Worm (Caenorhabditis elegans) whole organism, midembryonic: ENCODE measurements around the gene F44A2.7.

Experiments
- T22C8.4 ChIP-seq: fragments of 200-800 bp; sonication (Bioruptor generic); IDR thresholded peaks from 2 replicates; pipeline ENCODE4 v1.3.6; 2022; ENCODE audit warnings: missing genetic modification characterization, missing compliant biosample characterization
- cog-1 ChIP-seq: sonication (generic microtip); optimal IDR thresholded peaks from 2 replicates; lab custom pipeline; 2016; ENCODE audit warnings: missing genetic modification characterization, missing compliant biosample characterization
- flt-1 ChIP-seq: fragments of 200-800 bp; sonication (Bioruptor generic); IDR thresholded peaks from 2 replicates; pipeline ENCODE4 v1.3.6; 2022; ENCODE audit warnings: missing genetic modification characterization, missing compliant biosample characterization
- klf-2 ChIP-seq: fragments of 200-800 bp; sonication (Bioruptor generic); conservative IDR thresholded peaks from 2 replicates; pipeline ENCODE4 v1.3.6; 2022; ENCODE audit warnings: missing genetic modification reagents, missing genetic modification characterization, missing compliant biosample characterization
- med-1 ChIP-seq: sonication (generic microtip); optimal IDR thresholded peaks from 2 replicates; lab custom pipeline; 2017; ENCODE audit warnings: missing genetic modification characterization, mild to moderate bottlenecking, missing compliant biosample characterization, antibody characterized with exemption, missing genetic modification reagents; ENCODE audit not compliant: insufficient read depth
- ref-1 ChIP-seq: fragments of 200-800 bp; sonication (Bioruptor generic); conservative IDR thresholded peaks from 2 replicates; pipeline ENCODE4 v1.3.6; 2022; ENCODE audit warnings: missing genetic modification reagents, missing genetic modification characterization, missing compliant biosample characterization
- tab-1 ChIP-seq: fragments of 200-800 bp; sonication (Bioruptor generic); IDR thresholded peaks from 2 replicates; pipeline ENCODE4 v1.3.6; 2022; ENCODE audit warnings: missing genetic modification characterization, missing compliant biosample characterization
- ztf-23 ChIP-seq: fragments of 200-800 bp; sonication (Bioruptor generic); IDR thresholded peaks from 2 replicates; pipeline ENCODE4 v1.3.6; 2022; ENCODE audit warnings: missing genetic modification reagents, missing genetic modification characterization, missing compliant biosample characterization
- ztf-29 ChIP-seq: fragments of 200-800 bp; sonication (Bioruptor generic); IDR thresholded peaks from 2 replicates; pipeline ENCODE4 v1.3.6; 2022; ENCODE audit warnings: missing genetic modification reagents, missing genetic modification characterization, missing compliant biosample characterization

F44A2.7 gene

DNA sequence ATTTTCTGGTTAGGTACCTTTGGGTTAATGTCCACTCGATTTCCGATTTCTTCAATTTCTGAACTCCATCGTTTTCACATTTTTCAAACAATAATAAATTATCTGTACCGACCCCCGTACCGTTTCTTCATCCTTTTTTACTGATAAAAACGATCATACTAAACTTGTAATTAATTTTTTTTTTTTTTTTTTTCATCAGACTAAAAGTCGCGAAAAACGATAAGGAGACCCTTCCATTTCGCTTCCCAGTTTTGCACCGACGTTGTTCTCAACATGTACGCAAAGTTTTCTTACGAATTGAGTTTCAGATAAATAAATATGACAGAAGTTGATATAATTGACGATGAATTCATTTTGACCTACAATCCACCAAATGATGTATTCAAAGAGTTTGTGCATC lies at the start of gene F44A2.7:
TSS of gene F44A2.7 (plus strand) at position 301 of the 400 bp plus-strand sequence.
- no peak for TF ChIP-seq tab-1 (GFP tag; lab: Robert Waterston, UW)
- no peak for TF ChIP-seq ztf-23 (GFP tag; lab: Robert Waterston, UW)
- no peak for TF ChIP-seq T22C8.4 (GFP tag; lab: Robert Waterston, UW)
- TF ChIP-seq cog-1 (tag; lab: Kevin White, UChicago) = no peak
- no peak for TF ChIP-seq ztf-29
- no peak for TF ChIP-seq med-1 (GFP tag; lab: Kevin White, UChicago)
- TF ChIP-seq flt-1 = no peak
- no peak for TF ChIP-seq klf-2 (GFP tag; lab: Robert Waterston, UW)
- no peak for TF ChIP-seq ref-1 (GFP tag; lab: Robert Waterston, UW)

DNA sequence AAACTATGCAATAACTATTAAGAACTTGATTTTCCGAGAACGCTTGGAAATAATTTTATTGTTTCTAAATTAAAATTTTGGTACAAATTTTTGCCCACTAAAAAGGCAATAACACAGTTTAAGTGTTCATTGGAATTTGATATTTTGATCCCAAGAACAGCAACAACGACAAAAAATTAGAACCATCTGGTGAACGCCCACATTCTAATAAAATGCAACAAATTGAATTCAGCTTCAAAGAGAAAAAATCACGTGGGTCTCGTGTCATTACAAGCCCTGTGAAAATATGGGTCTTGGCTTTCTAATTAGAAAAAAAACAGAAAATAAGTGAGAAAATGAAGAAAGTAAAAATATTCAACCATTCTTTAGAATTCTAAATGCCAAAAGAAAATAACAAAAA lies 49.5 kb upstream of the F44A2.7 start:
- TF ChIP-seq flt-1 (no peak), ztf-23 (GFP tag; lab: Robert Waterston, UW) (no peak), T22C8.4 (GFP tag; lab: Robert Waterston, UW) (no peak), tab-1 (GFP tag; lab: Robert Waterston, UW) (no peak), med-1 (GFP tag; lab: Kevin White, UChicago) (no peak), klf-2 (GFP tag; lab: Robert Waterston, UW) (no peak), ztf-29 (no peak), cog-1 (tag; lab: Kevin White, UChicago) (no peak), ref-1 (GFP tag; lab: Robert Waterston, UW) (no peak)

DNA sequence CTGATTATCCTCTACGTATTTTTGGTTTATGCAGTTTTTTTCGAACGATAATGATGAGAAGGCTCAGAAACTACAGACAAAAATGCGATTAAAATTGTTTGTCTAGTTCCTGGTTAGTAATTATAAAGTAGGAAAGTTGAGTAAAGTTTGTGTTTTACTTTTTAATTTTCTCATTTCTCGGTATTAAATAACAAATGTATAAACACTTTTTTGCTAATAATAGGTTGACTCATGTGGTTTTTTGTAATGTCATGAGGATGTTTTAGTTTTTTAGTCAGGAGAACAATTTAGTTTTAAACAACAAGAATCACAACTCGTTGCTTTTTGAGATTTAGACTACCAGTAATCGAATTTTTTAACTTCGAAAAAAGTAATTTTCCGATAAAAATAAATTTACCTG lies 48.7 kb upstream of the F44A2.7 start:
- TF ChIP-seq flt-1 (no peak), cog-1 (tag; lab: Kevin White, UChicago) (no peak), ztf-29 (no peak), T22C8.4 (GFP tag; lab: Robert Waterston, UW) (no peak), tab-1 (GFP tag; lab: Robert Waterston, UW) (no peak), ref-1 (GFP tag; lab: Robert Waterston, UW) (no peak), med-1 (GFP tag; lab: Kevin White, UChicago) (no peak), klf-2 (GFP tag; lab: Robert Waterston, UW) (no peak), ztf-23 (GFP tag; lab: Robert Waterston, UW) (no peak)

DNA sequence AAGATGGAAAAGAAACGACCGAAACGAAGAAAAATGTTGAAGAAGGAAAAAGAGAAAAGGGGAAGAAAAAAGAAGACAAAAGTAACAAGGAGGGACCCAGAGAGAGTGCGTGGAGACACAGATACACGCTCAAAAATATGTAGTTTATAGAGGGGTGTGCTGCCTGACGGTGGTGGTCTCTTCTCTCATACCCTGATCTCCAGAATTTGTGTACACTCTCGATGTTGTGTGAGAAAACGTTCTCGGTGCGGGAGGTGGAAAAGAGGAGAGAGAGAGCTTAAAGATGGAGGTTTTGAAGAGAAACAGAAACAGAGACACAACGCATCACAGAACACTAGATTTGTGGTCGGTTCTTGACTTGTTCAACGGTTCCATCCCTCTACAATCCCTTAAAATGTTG lies 47.7 kb upstream of the F44A2.7 start:
- TF ChIP-seq flt-1 (0 out of 2 replicates have a peak, but pooled peaks have one; percentile 11), ztf-23 (GFP tag; lab: Robert Waterston, UW) (no peak), med-1 (GFP tag; lab: Kevin White, UChicago) (no peak), cog-1 (tag; lab: Kevin White, UChicago) (peak; percentile 27)

DNA sequence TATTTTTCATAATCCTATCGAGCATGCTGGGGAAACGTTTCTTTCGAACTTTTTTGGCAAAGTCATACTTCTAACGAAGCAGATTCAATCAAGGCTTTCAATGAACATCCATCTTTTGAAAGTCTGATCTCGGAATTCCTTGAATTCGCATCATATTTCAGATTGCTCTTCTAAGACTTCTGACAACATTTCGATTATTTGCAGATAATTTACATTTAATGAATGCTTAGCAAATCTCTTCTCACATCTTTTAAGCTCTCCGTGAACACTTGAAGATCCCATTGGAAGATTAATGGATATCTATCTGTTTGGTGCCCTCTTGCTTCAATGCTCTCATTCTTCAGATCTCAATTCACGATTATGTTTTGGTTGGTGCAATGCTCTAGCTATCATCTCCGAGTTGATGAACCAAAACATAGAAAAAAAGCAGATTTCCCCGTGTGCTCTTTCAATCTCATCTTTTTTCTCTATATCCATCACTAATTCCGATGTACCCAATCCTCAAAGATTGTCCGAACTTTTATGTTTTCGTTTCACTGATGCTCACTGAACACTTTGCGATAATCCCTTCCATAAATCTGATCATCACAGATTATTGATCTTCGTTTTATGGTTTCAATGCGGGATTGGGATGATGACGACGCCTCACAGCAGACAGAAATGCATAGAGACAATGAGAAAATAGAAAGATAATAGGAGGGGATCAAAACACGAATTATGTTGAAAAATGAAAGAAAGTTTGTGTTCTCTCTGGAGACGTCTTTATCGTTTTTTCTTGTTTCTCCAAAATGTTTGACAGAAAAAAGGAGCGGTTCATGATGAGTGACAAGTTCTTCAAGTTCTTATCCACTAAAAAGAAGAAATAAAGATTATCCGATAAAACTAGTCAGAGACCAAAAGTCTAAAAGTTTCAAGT lies 46.9 kb upstream of the F44A2.7 start:
- TF ChIP-seq klf-2 (GFP tag; lab: Robert Waterston, UW) = no peak
- no peak for TF ChIP-seq ztf-23 (GFP tag; lab: Robert Waterston, UW)
- no peak for TF ChIP-seq flt-1
- no peak for TF ChIP-seq ref-1 (GFP tag; lab: Robert Waterston, UW)
- no peak for TF ChIP-seq med-1 (GFP tag; lab: Kevin White, UChicago)
- TF ChIP-seq T22C8.4 (GFP tag; lab: Robert Waterston, UW) = no peak
- TF ChIP-seq ztf-29 = no peak
- TF ChIP-seq tab-1 (GFP tag; lab: Robert Waterston, UW) = no peak
- TF ChIP-seq cog-1 (tag; lab: Kevin White, UChicago) = no peak

DNA sequence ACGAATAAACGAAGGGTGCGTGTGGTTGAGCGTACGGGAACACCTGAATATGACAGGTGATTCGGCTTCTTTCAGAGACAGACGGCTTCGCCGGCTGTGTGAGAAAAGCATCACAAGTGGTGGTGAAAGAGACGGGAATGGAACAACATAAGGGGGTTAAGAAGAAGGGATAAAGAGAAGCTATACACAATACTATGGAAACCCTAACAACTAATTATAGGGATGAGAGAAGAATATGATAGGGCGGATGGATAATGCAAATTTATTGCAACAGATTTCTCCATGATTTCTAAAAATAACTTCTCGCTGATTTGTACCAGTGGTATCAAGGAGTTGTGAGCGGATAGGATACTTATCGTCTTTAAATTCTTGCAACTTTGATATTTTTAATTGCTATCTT lies 39.2 kb upstream of the F44A2.7 start, which contains the start of gene hlh-10:
TSS of gene hlh-10 (minus strand) at position 101 of the 400 bp plus-strand sequence.
- no peak for TF ChIP-seq klf-2 (GFP tag; lab: Robert Waterston, UW)
- no peak for TF ChIP-seq flt-1
- TF ChIP-seq ref-1 (GFP tag; lab: Robert Waterston, UW) = no peak
- no peak for TF ChIP-seq cog-1 (tag; lab: Kevin White, UChicago)
- no peak for TF ChIP-seq med-1 (GFP tag; lab: Kevin White, UChicago)
- no peak for TF ChIP-seq ztf-29
- TF ChIP-seq tab-1 (GFP tag; lab: Robert Waterston, UW) = no peak
- TF ChIP-seq ztf-23 (GFP tag; lab: Robert Waterston, UW) = no peak
- no peak for TF ChIP-seq T22C8.4 (GFP tag; lab: Robert Waterston, UW)

DNA sequence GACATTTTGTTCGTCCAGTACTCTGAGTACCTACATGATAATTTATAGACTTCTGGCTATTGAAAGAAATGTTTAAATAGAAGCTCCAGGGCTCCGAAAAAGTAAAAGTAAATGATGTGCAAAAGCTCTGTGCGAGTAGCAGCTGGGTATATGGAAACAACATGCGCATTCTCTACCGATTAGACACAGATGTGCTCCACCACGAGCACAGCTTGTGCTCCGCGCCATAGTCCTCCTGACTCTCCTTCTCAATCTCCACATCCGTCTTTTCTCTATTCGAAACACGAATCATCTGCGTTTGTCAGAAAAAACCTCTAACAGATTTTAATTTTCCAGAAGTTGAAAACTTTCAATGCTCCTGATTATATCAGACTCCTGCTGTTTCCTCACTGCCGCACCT lies 37.8 kb upstream of the F44A2.7 start:
- TF ChIP-seq med-1 (GFP tag; lab: Kevin White, UChicago) = no peak
- no peak for TF ChIP-seq ztf-23 (GFP tag; lab: Robert Waterston, UW)
- no peak for TF ChIP-seq cog-1 (tag; lab: Kevin White, UChicago)
- TF ChIP-seq klf-2 (GFP tag; lab: Robert Waterston, UW) = no peak
- no peak for TF ChIP-seq tab-1 (GFP tag; lab: Robert Waterston, UW)
- no peak for TF ChIP-seq T22C8.4 (GFP tag; lab: Robert Waterston, UW)
- no peak for TF ChIP-seq ztf-29
- TF ChIP-seq ref-1 (GFP tag; lab: Robert Waterston, UW) = no peak
- TF ChIP-seq flt-1 = no peak

DNA sequence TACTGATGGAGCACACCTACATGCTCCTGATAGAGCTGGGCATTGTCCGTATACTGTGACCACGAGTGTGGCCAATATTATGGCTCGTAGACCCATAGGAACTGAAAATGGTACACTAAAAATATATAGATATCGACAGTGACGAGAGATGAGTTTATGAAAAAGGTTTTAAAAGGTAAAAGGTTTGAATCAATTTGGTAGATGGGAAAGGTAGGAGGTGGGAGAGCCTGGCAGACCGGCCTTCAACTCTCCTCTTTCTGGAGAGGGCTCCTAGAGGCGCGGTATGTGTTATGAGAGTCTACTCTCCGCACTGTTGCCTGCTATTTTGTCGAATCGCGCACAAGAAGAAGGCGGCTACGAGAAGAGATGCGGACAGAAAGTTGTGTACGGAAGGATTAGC lies 33.8 kb upstream of the F44A2.7 start, which contains the start of gene lron-2:
TSS of gene lron-2 (minus strand) at position 101 of the 400 bp plus-strand sequence.
- TF ChIP-seq ref-1 (GFP tag; lab: Robert Waterston, UW) (no peak), flt-1 (no peak), cog-1 (tag; lab: Kevin White, UChicago) (no peak), med-1 (GFP tag; lab: Kevin White, UChicago) (no peak), ztf-29 (no peak), ztf-23 (GFP tag; lab: Robert Waterston, UW) (no peak), klf-2 (GFP tag; lab: Robert Waterston, UW) (no peak), T22C8.4 (GFP tag; lab: Robert Waterston, UW) (no peak), tab-1 (GFP tag; lab: Robert Waterston, UW) (no peak)

DNA sequence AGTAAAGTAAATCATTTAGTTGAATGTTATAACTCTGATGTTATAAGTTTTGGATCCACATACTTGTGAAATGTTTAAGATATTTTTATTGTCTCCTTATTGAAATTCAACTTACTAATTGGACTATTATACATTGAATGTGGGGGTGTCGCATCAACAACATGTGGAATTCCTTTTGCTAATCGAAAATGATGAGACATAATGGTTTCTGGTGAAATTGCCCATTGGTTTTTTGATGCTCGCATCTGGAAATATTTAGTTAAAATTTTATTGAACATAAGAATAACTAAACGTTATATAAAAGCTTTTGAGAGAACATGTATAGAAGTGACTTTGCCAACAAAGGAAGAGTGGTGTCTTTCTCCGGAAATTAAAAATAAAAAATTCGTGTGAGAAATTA lies 29.4 kb upstream of the F44A2.7 start, which contains the start of gene ZK682.7:
TSS of gene ZK682.7 (minus strand) at position 247 of the 400 bp plus-strand sequence.
- no peak for TF ChIP-seq tab-1 (GFP tag; lab: Robert Waterston, UW)
- TF ChIP-seq ztf-29 = no peak
- no peak for TF ChIP-seq klf-2 (GFP tag; lab: Robert Waterston, UW)
- TF ChIP-seq T22C8.4 (GFP tag; lab: Robert Waterston, UW) = no peak
- TF ChIP-seq cog-1 (tag; lab: Kevin White, UChicago) = no peak
- TF ChIP-seq med-1 (GFP tag; lab: Kevin White, UChicago) = no peak
- TF ChIP-seq ztf-23 (GFP tag; lab: Robert Waterston, UW) = no peak
- TF ChIP-seq flt-1 = no peak
- TF ChIP-seq ref-1 (GFP tag; lab: Robert Waterston, UW) = no peak
